Fruit fly (Drosophila melanogaster) whole organism, embryonic: ENCODE measurements around the gene CG7432.

Experiments
- Aef1 ChIP-seq: fragments of 200-800 bp; sonication (Bioruptor generic); IDR thresholded peaks from 3 replicates; pipeline ENCODE4 v1.3.6; 2022; ENCODE audit warnings: missing biosample characterization, missing genetic modification characterization
- CG10321 ChIP-seq: fragments of 200-800 bp; sonication (Bioruptor generic); IDR thresholded peaks from 2 replicates; pipeline ENCODE4 v1.3.6; 2022; ENCODE audit warnings: missing biosample characterization, missing genetic modification characterization
- CG10654 ChIP-seq: fragments of 200-800 bp; sonication (Bioruptor generic); optimal IDR thresholded peaks from 2 replicates; lab custom pipeline; 2016; ENCODE audit warnings: missing biosample characterization, missing genetic modification characterization
- CG12155 ChIP-seq: fragments of 200-800 bp; sonication (Bioruptor generic); optimal IDR thresholded peaks from 3 replicates; lab custom pipeline; 2016; ENCODE audit warnings: missing biosample characterization, missing genetic modification characterization
- CG1233 ChIP-seq: fragments of 200-800 bp; sonication (Bioruptor generic); optimal IDR thresholded peaks from 4 replicates; lab custom pipeline; 2018; ENCODE audit warnings: missing biosample characterization, mild to moderate bottlenecking, missing genetic modification characterization
- CG12744 ChIP-seq: fragments of 200-800 bp; sonication (Bioruptor generic); optimal IDR thresholded peaks from 2 replicates; lab custom pipeline; 2016; ENCODE audit warnings: missing biosample characterization, missing genetic modification characterization
- CG13296 ChIP-seq: fragments of 200-800 bp; sonication (Bioruptor generic); optimal IDR thresholded peaks from 3 replicates; lab custom pipeline; 2018; ENCODE audit warnings: missing biosample characterization, mild to moderate bottlenecking, missing genetic modification characterization
- CG13424 ChIP-seq: fragments of 200-800 bp; sonication (Bioruptor generic); optimal IDR thresholded peaks from 2 replicates; lab custom pipeline; 2019; ENCODE audit warnings: missing biosample characterization, mild to moderate bottlenecking, missing genetic modification characterization, moderate library complexity
- CG15601 ChIP-seq: fragments of 200-800 bp; sonication (Bioruptor generic); optimal IDR thresholded peaks from 3 replicates; lab custom pipeline; 2019; ENCODE audit warnings: missing biosample characterization, mild to moderate bottlenecking, missing genetic modification characterization, moderate library complexity
- CG16779 ChIP-seq: fragments of 200-800 bp; sonication (Bioruptor generic); IDR thresholded peaks from 2 replicates; pipeline ENCODE4 v1.3.6; 2022; ENCODE audit warnings: missing biosample characterization, missing genetic modification characterization
- CG16815 ChIP-seq: fragments of 200-800 bp; sonication (Bioruptor generic); optimal IDR thresholded peaks from 3 replicates; lab custom pipeline; 2017; ENCODE audit warnings: missing biosample characterization, mild to moderate bottlenecking, missing genetic modification characterization
- CG17568 ChIP-seq: fragments of 200-800 bp; sonication (Bioruptor generic); optimal IDR thresholded peaks from 2 replicates; lab custom pipeline; 2018; ENCODE audit warnings: missing biosample characterization, mild to moderate bottlenecking, missing genetic modification characterization, moderate library complexity
- CG1792 ChIP-seq: fragments of 200-800 bp; sonication (Bioruptor generic); optimal IDR thresholded peaks from 2 replicates; lab custom pipeline; 2016; ENCODE audit warnings: missing biosample characterization, missing genetic modification characterization
- CG18476 ChIP-seq: fragments of 200-800 bp; sonication (Bioruptor generic); optimal IDR thresholded peaks from 2 replicates; lab custom pipeline; 2016; ENCODE audit warnings: missing biosample characterization, mild to moderate bottlenecking, missing genetic modification characterization
- CG2202 ChIP-seq: fragments of 200-800 bp; sonication (Bioruptor generic); optimal IDR thresholded peaks from 2 replicates; lab custom pipeline; 2018; ENCODE audit warnings: missing biosample characterization, mild to moderate bottlenecking, missing genetic modification characterization
- CG30431 ChIP-seq: fragments of 200-800 bp; sonication (Bioruptor generic); optimal IDR thresholded peaks from 2 replicates; lab custom pipeline; 2017; ENCODE audit warnings: missing biosample characterization, missing genetic modification characterization
- CG4820 ChIP-seq: fragments of 200-800 bp; sonication (Bioruptor generic); optimal IDR thresholded peaks from 3 replicates; lab custom pipeline; 2016; ENCODE audit warnings: missing biosample characterization, missing genetic modification characterization
- CG6791 ChIP-seq: fragments of 200-800 bp; sonication (Bioruptor generic); IDR thresholded peaks from 3 replicates; pipeline ENCODE4 v1.3.6; 2022; ENCODE audit warnings: missing biosample characterization, missing genetic modification characterization; ENCODE audit not compliant: partially characterized antibody
- CG6813 ChIP-seq: fragments of 200-800 bp; sonication (Bioruptor generic); optimal IDR thresholded peaks from 2 replicates; lab custom pipeline; 2017; ENCODE audit warnings: missing biosample characterization, missing genetic modification characterization, mild to moderate bottlenecking, moderate library complexity, missing genetic modification reagents
- CG7556 ChIP-seq: fragments of 200-800 bp; sonication (Bioruptor generic); optimal IDR thresholded peaks from 2 replicates; lab custom pipeline; 2017; ENCODE audit warnings: missing biosample characterization, mild to moderate bottlenecking, missing genetic modification characterization
- CG8359 ChIP-seq: fragments of 200-800 bp; sonication (Bioruptor generic); optimal IDR thresholded peaks from 2 replicates; lab custom pipeline; 2017; ENCODE audit warnings: missing biosample characterization, mild to moderate bottlenecking, missing genetic modification characterization, borderline replicate concordance
- CG8388 ChIP-seq: fragments of 200-800 bp; sonication (Bioruptor generic); optimal IDR thresholded peaks from 2 replicates; lab custom pipeline; 2019; ENCODE audit warnings: missing biosample characterization, mild to moderate bottlenecking, missing genetic modification characterization, moderate library complexity
- Eip74EF ChIP-seq, 2 experiments: fragments of 200-800 bp in 1 of 2; fragments of >200 bp in 1 of 2; sonication (Bioruptor generic) in 1 of 2; optimal IDR thresholded peaks; 2 replicates each; lab custom pipeline; 2017 to 2019; ENCODE audit warnings: missing biosample characterization in 2 of 2, missing genetic modification characterization in 2 of 2, mild to moderate bottlenecking in 1 of 2, moderate library complexity in 1 of 2
- H2.0 ChIP-seq: fragments of 200-800 bp; sonication (Bioruptor generic); IDR thresholded peaks from 2 replicates; pipeline ENCODE4 v1.3.6; 2022; ENCODE audit warnings: missing biosample characterization, missing genetic modification characterization
- HLHmδ ChIP-seq: fragments of 200-800 bp; sonication (Bioruptor generic); optimal IDR thresholded peaks from 2 replicates; lab custom pipeline; 2018; ENCODE audit warnings: missing biosample characterization, mild to moderate bottlenecking, missing genetic modification characterization, moderate library complexity
- Hr39 ChIP-seq: fragments of >200 bp; optimal IDR thresholded peaks from 2 replicates; lab custom pipeline; 2017
- Hsf ChIP-seq: fragments of 200-800 bp; sonication (Bioruptor generic); optimal IDR thresholded peaks from 3 replicates; lab custom pipeline; 2016; ENCODE audit warnings: missing biosample characterization, missing genetic modification characterization
- MESR4 ChIP-seq: fragments of 200-800 bp; sonication (Bioruptor generic); optimal IDR thresholded peaks from 2 replicates; lab custom pipeline; 2018; ENCODE audit warnings: missing biosample characterization, mild to moderate bottlenecking, missing genetic modification characterization, moderate library complexity
- Neu2 ChIP-seq: fragments of 200-800 bp; sonication (Bioruptor generic); optimal IDR thresholded peaks from 3 replicates; lab custom pipeline; 2016; ENCODE audit warnings: missing biosample characterization, missing genetic modification characterization, borderline replicate concordance
- NfI ChIP-seq: fragments of 200-800 bp; sonication (Bioruptor generic); optimal IDR thresholded peaks from 3 replicates; lab custom pipeline; 2018; ENCODE audit warnings: missing biosample characterization, mild to moderate bottlenecking, missing genetic modification characterization, moderate library complexity
- Optix ChIP-seq: fragments of 200-800 bp; sonication (Bioruptor generic); IDR thresholded peaks from 3 replicates; pipeline ENCODE4 v1.3.6; 2022; ENCODE audit warnings: missing biosample characterization, missing genetic modification characterization
- Spps ChIP-seq: fragments of 200-800 bp; sonication (Bioruptor generic); optimal IDR thresholded peaks from 2 replicates; lab custom pipeline; 2018; ENCODE audit warnings: missing biosample characterization, mild to moderate bottlenecking, missing genetic modification characterization
- Sry-δ ChIP-seq: fragments of 200-800 bp; sonication (Bioruptor generic); optimal IDR thresholded peaks from 2 replicates; lab custom pipeline; 2016; ENCODE audit warnings: missing biosample characterization, missing genetic modification characterization
- cato ChIP-seq: fragments of 200-800 bp; sonication (Bioruptor generic); optimal IDR thresholded peaks from 2 replicates; lab custom pipeline; 2016; ENCODE audit warnings: missing biosample characterization, missing genetic modification characterization, borderline replicate concordance
- chinmo ChIP-seq: fragments of 200-800 bp; sonication (Bioruptor generic); IDR thresholded peaks from 4 replicates; pipeline ENCODE4 v1.3.6; 2022; ENCODE audit warnings: missing biosample characterization, missing genetic modification characterization; ENCODE audit not compliant: partially characterized antibody
- exex ChIP-seq: fragments of 200-800 bp; sonication (Bioruptor generic); optimal IDR thresholded peaks from 4 replicates; lab custom pipeline; 2018; ENCODE audit warnings: missing biosample characterization, mild to moderate bottlenecking, missing genetic modification characterization, moderate library complexity
- fd3F ChIP-seq: fragments of 200-800 bp; sonication (Bioruptor generic); optimal IDR thresholded peaks from 2 replicates; lab custom pipeline; 2018; ENCODE audit warnings: missing biosample characterization, mild to moderate bottlenecking, missing genetic modification characterization, moderate library complexity
- h ChIP-seq: fragments of >200 bp; optimal IDR thresholded peaks from 2 replicates; lab custom pipeline; 2017
- hkb ChIP-seq, 2 experiments: fragments of 200-800 bp in 1 of 2; fragments of >200 bp in 1 of 2; sonication (Bioruptor generic) in 1 of 2; IDR thresholded peaks in 1 of 2; optimal IDR thresholded peaks in 1 of 2; 2 replicates each; pipeline versions ENCODE4 v1.3.6 to Lab custom; 2017 to 2022; ENCODE audit warnings: missing biosample characterization in 1 of 2, missing genetic modification characterization in 1 of 2
- jing ChIP-seq: fragments of 200-800 bp; sonication (Bioruptor generic); optimal IDR thresholded peaks from 2 replicates; lab custom pipeline; 2018; ENCODE audit warnings: missing biosample characterization, mild to moderate bottlenecking, missing genetic modification characterization
- klu ChIP-seq: fragments of 200-800 bp; sonication (Bioruptor generic); IDR thresholded peaks from 2 replicates; pipeline ENCODE4 v1.3.6; 2022; ENCODE audit warnings: missing biosample characterization, missing genetic modification characterization
- kni ChIP-seq: fragments of 200-800 bp; sonication (Bioruptor generic); optimal IDR thresholded peaks from 3 replicates; lab custom pipeline; 2017; ENCODE audit warnings: mild to moderate bottlenecking, missing biosample characterization, missing genetic modification reagents, missing genetic modification characterization
- mld ChIP-seq: fragments of 200-800 bp; sonication (Bioruptor generic); IDR thresholded peaks from 3 replicates; pipeline ENCODE4 v1.3.6; 2022; ENCODE audit warnings: missing biosample characterization, missing genetic modification characterization; ENCODE audit not compliant: partially characterized antibody
- oc ChIP-seq: fragments of 200-800 bp; sonication (Bioruptor generic); optimal IDR thresholded peaks from 2 replicates; lab custom pipeline; 2018; ENCODE audit warnings: missing biosample characterization, mild to moderate bottlenecking, missing genetic modification characterization, moderate library complexity
- prd ChIP-seq, 3 experiments: fragments of >200 bp in 2 of 3; fragments of 200-800 bp in 1 of 3; sonication (Bioruptor generic) in 1 of 3; optimal IDR thresholded peaks in 2 of 3; IDR thresholded peaks in 1 of 3; 2 replicates in 2 of 3; 3 replicates in 1 of 3; pipeline versions ENCODE4 v1.3.6 to Lab custom; 2017 to 2022; ENCODE audit warnings: missing biosample characterization in 1 of 3, missing genetic modification characterization in 1 of 3
- psq ChIP-seq: fragments of 200-800 bp; sonication (Bioruptor generic); optimal IDR thresholded peaks from 2 replicates; lab custom pipeline; 2017; ENCODE audit warnings: missing biosample characterization, missing genetic modification characterization
- slbo ChIP-seq: fragments of 200-800 bp; sonication (Bioruptor generic); IDR thresholded peaks from 2 replicates; pipeline ENCODE4 v1.3.6; 2022; ENCODE audit warnings: missing biosample characterization, missing genetic modification characterization
- zfh2 ChIP-seq: fragments of 200-800 bp; sonication (Bioruptor generic); optimal IDR thresholded peaks from 2 replicates; lab custom pipeline; 2016; ENCODE audit warnings: missing biosample characterization, missing genetic modification characterization

CG7432 gene

DNA sequence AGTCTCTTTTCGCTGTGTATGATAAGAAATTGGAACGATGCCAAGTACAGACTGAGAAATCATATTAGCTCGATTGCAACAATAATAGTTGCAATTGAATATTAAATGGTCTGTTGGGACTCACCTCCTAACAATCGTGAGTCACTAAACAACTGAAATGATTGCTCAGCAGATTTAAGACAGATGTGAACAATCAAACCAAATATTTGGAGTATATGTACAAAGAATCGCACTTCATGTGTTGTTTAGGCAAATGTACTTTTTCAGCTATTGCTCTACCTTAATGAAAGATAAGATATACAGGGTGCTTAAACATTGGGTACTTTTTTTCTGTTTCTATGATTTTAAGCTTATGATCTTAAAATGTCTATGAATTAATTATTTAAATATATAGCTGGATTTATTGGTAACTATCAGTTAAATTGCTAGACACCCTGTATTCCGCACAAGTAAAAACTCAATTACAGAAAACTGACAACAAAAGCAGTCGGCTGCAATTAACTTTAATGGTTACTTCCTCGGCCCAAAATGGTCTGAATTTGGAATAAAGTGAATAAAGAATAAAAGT lies 23.2 kb upstream of the CG7432 start (continued):
- TF ChIP-seq CG8388 (GFP tag; lab: Kevin White, UChicago) (peak; percentile 85), H2.0 (GFP tag; lab: Robert Waterston, UW) (peak; percentile 89), prd (optimal IDR thresholded peaks at IDR 0.05; lab: Kevin White, UChicago) (no peak), prd (GFP tag; IDR thresholded peaks at IDR 0.05; lab: Robert Waterston, UW) (peak; percentile 85), CG1233 (GFP tag; lab: Kevin White, UChicago) (peak; percentile 88), slbo (GFP tag; lab: Robert Waterston, UW) (peak; percentile 84), chinmo (GFP tag; lab: Robert Waterston, UW) (no peak), CG15601 (peak; percentile 86), CG1792 (GFP tag; lab: Kevin White, UChicago) (no peak), psq (GFP tag; lab: Kevin White, UChicago) (peak; percentile 63), CG18476 (GFP tag; lab: Kevin White, UChicago) (peak; percentile 62), Hr39 (lab: Kevin White, UChicago) (no peak), cato (GFP tag; lab: Kevin White, UChicago) (peak; percentile 27), CG16815 (peak; percentile 56), CG4820 (GFP tag; lab: Kevin White, UChicago) (peak; percentile 66), klu (GFP tag; lab: Robert Waterston, UW) (peak; percentile 42; the same call in 1 of the 2 replicates), NfI (GFP tag; lab: Kevin White, UChicago) (peak; percentile 75), CG17568 (GFP tag; lab: Kevin White, UChicago) (peak; percentile 83), CG7556 (GFP tag; lab: Kevin White, UChicago) (peak; percentile 82), CG6813 (GFP tag; lab: Kevin White, UChicago) (peak; percentile 85), MESR4 (GFP tag; lab: Kevin White, UChicago) (no peak), CG13424 (tag; lab: Kevin White, UChicago) (peak; percentile 93), CG12155 (GFP tag; lab: Kevin White, UChicago) (peak; percentile 61), CG10321 (GFP tag; lab: Robert Waterston, UW) (peak; percentile 61; the same call in 1 of the 2 replicates), CG8359 (GFP tag; lab: Kevin White, UChicago) (peak; percentile 50), CG13296 (peak; percentile 93), Eip74EF (GFP tag; optimal IDR thresholded peaks at IDR 0.05; lab: Kevin White, UChicago) (peak in 1 of 2 experiments; percentile 75), CG30431 (GFP tag; lab: Kevin White, UChicago) (no peak), oc (tag; lab: Kevin White, UChicago) (peak; percentile 86), kni (GFP tag; lab: Kevin White, UChicago) (no peak), CG10654 (GFP tag; lab: Kevin White, UChicago) (peak; percentile 66), CG16779 (GFP tag; lab: Robert Waterston, UW) (peak; percentile 83; the same call in 1 of the 2 replicates), Neu2 (GFP tag; lab: Kevin White, UChicago) (no peak), Optix (no peak), Spps (tag; lab: Kevin White, UChicago) (peak; percentile 81), jing (GFP tag; lab: Kevin White, UChicago) (peak; percentile 45), CG2202 (tag; lab: Kevin White, UChicago) (peak; percentile 69), h (lab: Kevin White, UChicago) (no peak), Aef1 (GFP tag; lab: Robert Waterston, UW) (peak; percentile 78), Sry-δ (no peak), Hsf (GFP tag; lab: Kevin White, UChicago) (peak; percentile 73), hkb (optimal IDR thresholded peaks at IDR 0.05; lab: Kevin White, UChicago) (no peak), hkb (GFP tag; IDR thresholded peaks at IDR 0.05; lab: Robert Waterston, UW) (peak; percentile 93), zfh2 (peak; percentile 40), CG12744 (GFP tag; lab: Kevin White, UChicago) (peak; percentile 41), HLHmδ (GFP tag; lab: Kevin White, UChicago) (no peak), fd3F (GFP tag; lab: Kevin White, UChicago) (peak; percentile 86), mld (GFP tag; lab: Robert Waterston, UW) (no peak), CG6791 (no peak), exex (tag; lab: Kevin White, UChicago) (peak; percentile 66)
